Fruit fly (Drosophila melanogaster): ENCODE data around the gene CG6834.

CG6834 gene

DNA sequence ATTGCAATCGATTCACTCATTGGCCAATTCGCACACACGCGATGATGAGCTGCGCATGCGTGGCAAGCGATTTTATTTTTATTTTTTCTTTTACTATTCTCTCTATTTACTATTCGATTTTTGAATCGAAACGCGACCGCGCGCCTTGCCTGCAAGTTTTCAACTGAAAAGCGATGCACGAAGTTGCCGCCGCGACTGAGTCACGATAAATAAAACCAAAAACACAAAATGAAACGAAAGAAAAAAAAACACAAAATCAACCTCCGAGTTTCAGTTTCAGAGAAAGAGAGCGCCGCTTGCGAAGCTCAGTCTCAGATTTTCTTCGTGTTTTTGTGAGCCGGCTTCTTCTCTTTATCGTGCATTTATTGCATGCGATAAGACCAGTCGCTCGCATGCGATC lies 41.1 kb downstream of the CG6834 start:
- TF ChIP-seq Dll (optimal IDR thresholded peaks at IDR 0.05) (no peak), EcR (GFP tag; optimal IDR thresholded peaks at IDR 0.05) (no peak), CG8478 (optimal IDR thresholded peaks at IDR 0.05) (no peak), usp (GFP tag; optimal IDR thresholded peaks at IDR 0.05) (no peak), psq (optimal IDR thresholded peaks at IDR 0.05) (no peak), pan (optimal IDR thresholded peaks at IDR 0.05) (no peak)

DNA sequence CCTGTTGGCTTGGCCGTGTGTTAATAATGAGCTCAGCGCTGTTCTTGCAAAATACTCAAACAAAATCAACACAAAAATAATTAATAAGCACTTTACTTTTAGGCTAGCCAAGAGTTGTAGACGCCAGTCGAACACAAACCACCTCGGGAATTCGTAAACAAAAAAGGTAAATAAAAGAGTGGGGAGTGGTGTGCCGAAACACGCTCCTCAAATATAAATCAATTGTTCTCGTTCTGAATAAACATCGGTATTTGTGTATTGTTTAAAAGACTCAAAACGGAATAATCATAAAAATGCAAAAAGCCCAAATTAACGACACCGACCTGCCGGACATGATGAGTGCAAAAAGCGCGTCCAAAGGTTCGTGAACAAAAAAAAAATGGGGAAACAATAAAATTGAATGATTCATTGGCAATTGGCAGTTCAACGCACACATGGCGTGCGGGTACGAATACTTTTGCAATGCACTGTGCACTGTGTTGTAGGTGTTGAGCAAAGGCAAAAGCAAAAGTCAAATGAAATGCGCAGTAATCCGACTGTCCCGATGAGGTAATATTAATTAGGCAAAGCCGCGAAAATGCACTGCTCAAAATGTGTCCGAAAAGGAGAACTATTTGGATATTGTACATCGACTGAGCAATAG lies 47.9 kb downstream of the CG6834 start:
- TF ChIP-seq Dll (optimal IDR thresholded peaks at IDR 0.05) (no peak), EcR (GFP tag; optimal IDR thresholded peaks at IDR 0.05) (no peak), psq (optimal IDR thresholded peaks at IDR 0.05) (no peak), pan (optimal IDR thresholded peaks at IDR 0.05) (no peak), usp (GFP tag; optimal IDR thresholded peaks at IDR 0.05) (no peak), CG8478 (optimal IDR thresholded peaks at IDR 0.05) (no peak)

DNA sequence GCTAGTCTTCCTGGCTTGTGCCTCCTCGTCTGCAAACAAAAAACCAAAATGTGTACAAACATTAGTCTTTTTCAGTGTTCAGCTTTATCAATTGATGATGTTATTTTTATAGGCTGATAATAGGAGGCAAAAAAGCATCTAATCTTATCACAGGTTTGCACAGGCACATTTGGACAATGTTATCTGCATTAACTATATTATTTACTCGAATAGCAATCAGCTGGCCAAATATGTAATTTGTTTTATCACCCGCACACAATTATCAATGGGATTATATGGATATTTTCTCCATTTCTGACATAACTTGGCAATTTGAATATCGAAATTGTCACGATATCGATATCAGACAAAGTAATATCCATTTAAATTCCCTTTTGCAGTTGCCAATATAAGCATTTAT lies 50.3 kb downstream of the CG6834 start:
- TF ChIP-seq usp (GFP tag; optimal IDR thresholded peaks at IDR 0.05) (no peak), Dll (optimal IDR thresholded peaks at IDR 0.05) (no peak), EcR (GFP tag; optimal IDR thresholded peaks at IDR 0.05) (no peak), pan (optimal IDR thresholded peaks at IDR 0.05) (no peak), psq (optimal IDR thresholded peaks at IDR 0.05) (no peak), CG8478 (optimal IDR thresholded peaks at IDR 0.05) (no peak)
